Worm (Caenorhabditis elegans) whole organism, L2 larva: ENCODE results near the gene F43B10.1.

Experiments used
- F13H6.1 ChIP-seq: sonication (generic microtip); optimal IDR thresholded peaks from 2 replicates; lab custom pipeline; 2016; ENCODE audit warnings: missing genetic modification characterization, missing compliant biosample characterization
- elt-3 ChIP-seq: sonication (generic microtip); optimal IDR thresholded peaks from 2 replicates; lab custom pipeline; 2017; ENCODE audit warnings: missing biosample characterization, missing genetic modification characterization
- lin-11 ChIP-seq: fragments of 150-350 bp; sonication (generic microtip); optimal IDR thresholded peaks from 2 replicates; lab custom pipeline; 2014; ENCODE audit warnings: missing biosample characterization, missing genetic modification characterization, inconsistent platforms, mixed read lengths
- lin-13 ChIP-seq: fragments of 150-350 bp; optimal IDR thresholded peaks from 2 replicates; lab custom pipeline; 2014; ENCODE audit warnings: missing biosample characterization, missing genetic modification reagents, missing genetic modification characterization
- lin-39 ChIP-seq: fragments of 150-350 bp; optimal IDR thresholded peaks from 2 replicates; lab custom pipeline; 2014; ENCODE audit warnings: missing biosample characterization, missing genetic modification reagents, missing genetic modification characterization
- mab-5 ChIP-seq: fragments of 150-350 bp; optimal IDR thresholded peaks from 2 replicates; lab custom pipeline; 2014; ENCODE audit warnings: missing biosample characterization, missing genetic modification characterization
- nhr-237 ChIP-seq: fragments of 150-350 bp; optimal IDR thresholded peaks from 2 replicates; lab custom pipeline; 2014; ENCODE audit warnings: missing biosample characterization, missing genetic modification characterization
- nhr-77 ChIP-seq: fragments of 150-350 bp; optimal IDR thresholded peaks from 2 replicates; lab custom pipeline; 2014; ENCODE audit warnings: missing biosample characterization, missing genetic modification characterization
- unc-39 ChIP-seq: fragments of 150-350 bp; optimal IDR thresholded peaks from 2 replicates; lab custom pipeline; 2014; ENCODE audit warnings: missing biosample characterization, missing genetic modification characterization
- unc-55 ChIP-seq: fragments of 150-350 bp; sonication (generic microtip); optimal IDR thresholded peaks from 3 replicates; lab custom pipeline; 2014; ENCODE audit warnings: missing biosample characterization, missing genetic modification reagents, missing genetic modification characterization
- unc-62 ChIP-seq: fragments of 150-350 bp; optimal IDR thresholded peaks from 2 replicates; lab custom pipeline; 2014; ENCODE audit warnings: missing biosample characterization, missing genetic modification reagents, missing genetic modification characterization

DNA sequence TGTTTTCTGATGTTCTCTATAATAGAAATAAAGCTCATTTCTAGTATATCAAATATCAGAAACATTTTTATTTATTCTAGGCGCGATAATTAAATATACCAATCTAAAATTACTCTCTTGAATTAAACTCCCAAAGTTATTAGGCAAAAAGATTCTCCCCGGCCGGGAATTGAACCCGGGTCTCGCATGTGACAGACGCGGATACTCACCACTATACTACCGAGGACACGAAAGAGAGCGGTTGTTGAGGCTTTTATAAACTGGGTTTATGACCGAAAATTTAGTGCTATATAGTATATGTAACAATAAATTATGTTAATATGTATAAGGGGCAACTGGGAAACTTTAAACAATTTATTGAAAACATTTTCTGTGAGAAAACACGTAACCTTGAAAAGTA, 58.1 kb downstream of the F43B10.1 start:
- no peak for TF ChIP-seq unc-62 (GFP tag; lab: Kevin White, UChicago)
- no peak for TF ChIP-seq elt-3 (tag; lab: Kevin White, UChicago)
- TF ChIP-seq lin-13: peak; percentile 68
- peak; percentile 46 for TF ChIP-seq unc-55
- no peak for TF ChIP-seq lin-11 (tag; lab: Kevin White, UChicago)
- no peak for TF ChIP-seq nhr-77 (tag; lab: Kevin White, UChicago)
- TF ChIP-seq lin-39 (tag; lab: Kevin White, UChicago): no peak
- TF ChIP-seq mab-5 (tag; lab: Kevin White, UChicago): no peak
- TF ChIP-seq F13H6.1: peak; percentile 21
- no peak for TF ChIP-seq nhr-237 (tag; lab: Kevin White, UChicago)
- no peak for TF ChIP-seq unc-39 (tag; lab: Kevin White, UChicago)
